Fruit fly (Drosophila melanogaster) whole organism, adult: Measurements from ENCODE around the gene shd.

Experiments used
- CG11617 ChIP-seq: fragments of 200-800 bp; sonication (Bioruptor generic); optimal IDR thresholded peaks from 2 replicates; lab custom pipeline; 2017; ENCODE audit warnings: mild to moderate bottlenecking, missing biosample characterization, missing genetic modification reagents, missing genetic modification characterization
- CG12768 ChIP-seq: fragments of 200-800 bp; sonication (Bioruptor generic); optimal IDR thresholded peaks from 2 replicates; lab custom pipeline; 2017; ENCODE audit warnings: missing biosample characterization, missing genetic modification characterization, mild to moderate bottlenecking, moderate library complexity, missing genetic modification reagents
- CG14711 ChIP-seq: fragments of 200-800 bp; sonication (Bioruptor generic); optimal IDR thresholded peaks from 2 replicates; lab custom pipeline; 2018; ENCODE audit warnings: missing biosample characterization, mild to moderate bottlenecking, missing genetic modification characterization, moderate library complexity
- CG1620 ChIP-seq: fragments of 200-800 bp; sonication (Bioruptor generic); optimal IDR thresholded peaks from 2 replicates; lab custom pipeline; 2016; ENCODE audit warnings: missing biosample characterization, missing genetic modification characterization
- CG5204 ChIP-seq: fragments of 200-800 bp; sonication (Bioruptor generic); optimal IDR thresholded peaks from 2 replicates; lab custom pipeline; 2016; ENCODE audit warnings: missing biosample characterization, missing genetic modification characterization
- CG7045 ChIP-seq: fragments of 200-800 bp; sonication (Bioruptor generic); optimal IDR thresholded peaks from 2 replicates; lab custom pipeline; 2017; ENCODE audit warnings: missing biosample characterization, mild to moderate bottlenecking, missing genetic modification characterization
- CG7101 ChIP-seq: fragments of 200-800 bp; sonication (Bioruptor generic); optimal IDR thresholded peaks from 2 replicates; lab custom pipeline; 2018; ENCODE audit warnings: missing biosample characterization, mild to moderate bottlenecking, missing genetic modification characterization, moderate library complexity
- Crg-1 ChIP-seq: fragments of 200-800 bp; sonication (Bioruptor generic); optimal IDR thresholded peaks from 2 replicates; lab custom pipeline; 2016; ENCODE audit warnings: missing biosample characterization, missing genetic modification characterization
- Mnt ChIP-seq: fragments of 200-800 bp; sonication (Bioruptor generic); optimal IDR thresholded peaks from 2 replicates; lab custom pipeline; 2016; ENCODE audit warnings: missing biosample characterization, mild to moderate bottlenecking, missing genetic modification characterization
- bab1 ChIP-seq: fragments of 200-800 bp; sonication (Bioruptor generic); optimal IDR thresholded peaks from 3 replicates; lab custom pipeline; 2019; ENCODE audit warnings: missing biosample characterization, mild to moderate bottlenecking, missing genetic modification characterization, moderate library complexity
- cnc ChIP-seq, 2 experiments: fragments of >200 bp; optimal IDR thresholded peaks; 2 replicates each; lab custom pipeline; 2017
- kay ChIP-seq: fragments of 200-800 bp; sonication (Bioruptor generic); peaks from one replicate; lab custom pipeline; 2016; ENCODE audit warnings: missing biosample characterization, missing genetic modification characterization, borderline replicate concordance
- ovo ChIP-seq: fragments of 200-800 bp; sonication (Bioruptor generic); optimal IDR thresholded peaks from 2 replicates; lab custom pipeline; 2016; ENCODE audit warnings: missing biosample characterization, missing genetic modification characterization
- pad ChIP-seq: fragments of 200-800 bp; sonication (Bioruptor generic); optimal IDR thresholded peaks from 3 replicates; lab custom pipeline; 2017; ENCODE audit warnings: missing biosample characterization, missing genetic modification characterization, mild to moderate bottlenecking, moderate library complexity, missing genetic modification reagents
- tj ChIP-seq: fragments of 200-800 bp; sonication (Bioruptor generic); optimal IDR thresholded peaks from 3 replicates; lab custom pipeline; 2017; ENCODE audit warnings: missing biosample characterization, mild to moderate bottlenecking, missing genetic modification characterization, moderate library complexity
- toe ChIP-seq: fragments of 200-800 bp; sonication (Bioruptor generic); optimal IDR thresholded peaks from 2 replicates; lab custom pipeline; 2016; ENCODE audit warnings: missing biosample characterization, missing genetic modification characterization

shd gene

DNA sequence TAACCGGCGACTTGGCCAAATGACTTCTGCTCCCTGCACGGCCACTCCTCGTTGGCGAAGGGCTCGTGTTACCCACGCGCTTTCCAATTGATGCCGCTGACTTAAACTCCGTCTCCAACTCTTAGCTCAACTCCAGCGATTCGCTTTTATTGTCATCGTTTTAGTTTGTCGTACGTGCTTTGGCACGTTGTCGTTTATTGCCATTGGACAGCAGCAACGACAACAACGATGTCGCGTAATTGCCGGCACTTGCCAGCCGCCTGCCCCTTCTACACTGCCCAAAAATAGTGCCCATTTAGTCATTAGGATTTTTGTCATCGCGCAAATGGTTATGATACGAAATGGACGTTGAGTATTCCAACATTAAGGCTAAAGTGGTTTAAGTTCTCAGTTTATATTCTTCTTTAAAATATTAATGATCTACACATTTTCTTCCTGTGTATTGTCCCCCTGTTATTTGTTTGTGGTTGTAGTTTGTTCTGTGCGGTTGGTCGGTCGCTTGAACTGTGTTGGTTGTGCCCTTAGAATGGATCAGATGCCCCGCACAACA, 51.6 kb downstream of the shd start:
- no peak for TF ChIP-seq cnc (optimal IDR thresholded peaks at IDR 0.05; lab: Kevin White, UChicago)
- TF ChIP-seq Mnt (GFP tag; lab: Kevin White, UChicago) = no peak
- peak; percentile 39 for TF ChIP-seq CG14711 (tag; lab: Kevin White, UChicago)
- no peak for TF ChIP-seq ovo (GFP tag; lab: Kevin White, UChicago)
- no peak for TF ChIP-seq CG5204 (GFP tag; lab: Kevin White, UChicago)
- peak; percentile 16 for TF ChIP-seq bab1 (GFP tag; lab: Kevin White, UChicago)
- TF ChIP-seq CG1620 (GFP tag; lab: Kevin White, UChicago) = no peak
- TF ChIP-seq Crg-1 (GFP tag; lab: Kevin White, UChicago) = no peak
- no peak for TF ChIP-seq tj (GFP tag; lab: Kevin White, UChicago)
- peak; percentile 9 for TF ChIP-seq CG7101 (tag; lab: Kevin White, UChicago)
- TF ChIP-seq CG12768 (GFP tag; lab: Kevin White, UChicago) = no peak
- no peak for TF ChIP-seq CG7045 (GFP tag; lab: Kevin White, UChicago)
- TF ChIP-seq pad = no peak
- TF ChIP-seq CG11617 = no peak

DNA sequence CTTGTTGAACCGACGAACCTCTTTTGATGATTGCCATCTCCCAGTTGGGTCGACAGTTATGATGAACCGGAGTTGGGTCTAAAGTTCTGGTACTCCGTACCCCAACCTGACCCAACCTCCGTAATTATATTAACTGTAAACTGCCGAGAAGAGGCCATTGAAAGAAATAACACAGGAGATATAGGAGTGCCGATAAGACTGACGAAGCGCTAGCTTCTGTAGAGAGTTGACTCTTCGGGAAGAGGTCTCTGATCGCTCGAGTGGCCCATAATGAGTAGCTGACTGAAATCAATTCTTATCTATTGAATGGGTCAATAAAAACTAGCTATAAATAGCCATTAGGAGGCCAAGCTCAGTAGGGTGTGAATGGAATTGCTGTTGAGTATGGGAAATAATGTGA, 54.4 kb downstream of the shd start:
- no peak for TF ChIP-seq CG7045 (GFP tag; lab: Kevin White, UChicago)
- TF ChIP-seq toe (GFP tag; lab: Kevin White, UChicago) = no peak
- no peak for TF ChIP-seq tj (GFP tag; lab: Kevin White, UChicago)
- no peak for TF ChIP-seq CG7101 (tag; lab: Kevin White, UChicago)
- no peak for TF ChIP-seq cnc (optimal IDR thresholded peaks at IDR 0.05; lab: Kevin White, UChicago)
- no peak for TF ChIP-seq bab1 (GFP tag; lab: Kevin White, UChicago)
- TF ChIP-seq ovo (GFP tag; lab: Kevin White, UChicago) = no peak
- no peak for TF ChIP-seq CG12768 (GFP tag; lab: Kevin White, UChicago)
- TF ChIP-seq pad = no peak
- no peak for TF ChIP-seq kay
- TF ChIP-seq CG5204 (GFP tag; lab: Kevin White, UChicago) = no peak

DNA sequence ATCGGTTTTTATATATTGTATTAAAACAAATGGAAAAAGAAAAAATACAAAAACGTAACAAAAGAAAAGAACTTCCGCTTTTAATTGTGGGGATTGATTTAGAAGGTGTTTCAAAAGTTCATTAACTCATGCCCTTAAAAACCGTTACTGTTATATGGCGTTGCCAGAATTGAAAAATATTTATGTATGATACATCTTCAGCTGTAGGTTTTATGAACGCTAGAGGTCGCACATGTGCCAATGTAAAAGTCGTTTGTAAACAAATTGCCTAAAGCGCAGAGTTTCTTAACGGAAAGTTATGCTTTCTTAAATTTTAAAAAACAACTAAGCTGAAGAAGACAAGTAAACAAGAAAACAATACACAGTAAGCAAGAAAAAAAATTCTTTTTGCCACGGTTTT, 57.3 kb downstream of the shd start:
- TF ChIP-seq kay = peak; percentile 41
- no peak for TF ChIP-seq Crg-1 (GFP tag; lab: Kevin White, UChicago)
